Fruit fly (Drosophila melanogaster): Measurements from ENCODE around the gene Msp300.

The Msp300 gene

DNA sequence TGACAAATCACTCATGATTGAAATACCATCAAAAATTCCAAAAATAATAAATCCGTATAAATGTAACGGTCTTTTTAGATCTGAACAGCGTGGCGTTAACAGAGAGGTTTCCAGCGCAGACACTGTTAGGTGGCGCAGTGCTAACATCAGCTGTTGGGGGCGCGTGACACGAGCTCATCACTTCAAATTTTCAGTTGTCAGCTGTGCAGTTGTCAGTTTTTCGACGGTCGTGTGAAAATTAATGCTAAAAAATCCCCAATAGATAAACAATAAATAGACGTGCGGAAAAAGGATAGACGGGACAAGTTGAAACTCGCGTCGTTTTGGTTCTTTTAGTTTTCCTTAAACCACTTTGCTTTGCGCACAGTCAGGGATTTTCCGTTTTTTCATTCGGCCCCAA, 4.5 kb upstream of the Msp300 start, which contains the start of gene CG4230 (continued):
- peak; percentile 53; the same call in 1 of the 2 replicates for TF ChIP-seq ato (GFP tag; IDR thresholded peaks at IDR 0.05; ENCODE audit: partially characterized antibody)
- TF ChIP-seq CG4282 (GFP tag; optimal IDR thresholded peaks at IDR 0.05), result no peak
- TF ChIP-seq Dll (GFP tag; IDR thresholded peaks at IDR 0.05; ENCODE audit: partially characterized antibody), result peak; percentile 84
- peak; percentile 12 for TF ChIP-seq CG14710 (tag; optimal IDR thresholded peaks at IDR 0.05)
- TF ChIP-seq gcm2 (GFP tag; optimal IDR thresholded peaks at IDR 0.05), result no peak
- TF ChIP-seq Dad (GFP tag; optimal IDR thresholded peaks at IDR 0.05), result no peak
- no peak for TF ChIP-seq CG3838 (GFP tag; optimal IDR thresholded peaks at IDR 0.05)
- TF ChIP-seq kni (GFP tag; optimal IDR thresholded peaks at IDR 0.05), result no peak
- TF ChIP-seq eyg (GFP tag; optimal IDR thresholded peaks at IDR 0.05), result no peak
- no peak for TF ChIP-seq HLH54F (GFP tag; optimal IDR thresholded peaks at IDR 0.05)
- no peak for TF ChIP-seq CG9437 (GFP tag; optimal IDR thresholded peaks at IDR 0.05)
- TF ChIP-seq CG15011 (GFP tag; optimal IDR thresholded peaks at IDR 0.05), result no peak
- TF ChIP-seq CG13296 (GFP tag; optimal IDR thresholded peaks at IDR 0.05), result no peak
- TF ChIP-seq vnd (GFP tag; IDR thresholded peaks at IDR 0.05; ENCODE audit: partially characterized antibody), result peak; percentile 63; the same call in 2 of the 3 replicates
- TF ChIP-seq Scr (GFP tag; IDR thresholded peaks at IDR 0.05; ENCODE audit: partially characterized antibody), result peak; percentile 85
- TF ChIP-seq Ets65A (GFP tag), result no peak
- no peak for TF ChIP-seq br (optimal IDR thresholded peaks at IDR 0.05)
- TF ChIP-seq otp (GFP tag; IDR thresholded peaks at IDR 0.05), result no peak
- TF ChIP-seq CG4617 (GFP tag; optimal IDR thresholded peaks at IDR 0.05; ENCODE audit: borderline replicate concordance), result peak; percentile 39
- TF ChIP-seq caup (GFP tag; optimal IDR thresholded peaks at IDR 0.05; ENCODE audit: severe bottlenecking), result no peak
- TF ChIP-seq CG10366 (GFP tag; IDR thresholded peaks at IDR 0.05), result no peak
- no peak for TF ChIP-seq shn (GFP tag; optimal IDR thresholded peaks at IDR 0.05)
- no peak for TF ChIP-seq CG11398 (GFP tag; optimal IDR thresholded peaks at IDR 0.05)
- no peak for TF ChIP-seq Lpt (GFP tag; optimal IDR thresholded peaks at IDR 0.05)
- peak; percentile 47 for TF ChIP-seq CG15514 (GFP tag; optimal IDR thresholded peaks at IDR 0.05)
- TF ChIP-seq dmrt11E (tag; optimal IDR thresholded peaks at IDR 0.05), result no peak
- TF ChIP-seq nerfin-1 (tag; optimal IDR thresholded peaks at IDR 0.05), result no peak
- TF ChIP-seq gce (GFP tag; IDR thresholded peaks at IDR 0.05), result no peak
- no peak for TF ChIP-seq CG3281 (GFP tag; optimal IDR thresholded peaks at IDR 0.05)
- TF ChIP-seq CG5245 (GFP tag; optimal IDR thresholded peaks at IDR 0.05), result no peak
- no peak for TF ChIP-seq CG5953 (GFP tag; IDR thresholded peaks at IDR 0.05)
- TF ChIP-seq CG6254 (GFP tag; optimal IDR thresholded peaks at IDR 0.05), result peak; percentile 84
- no peak for TF ChIP-seq run (tag; optimal IDR thresholded peaks at IDR 0.05)
- TF ChIP-seq CG3726 (GFP tag; IDR thresholded peaks at IDR 0.05), result no peak
- no peak for TF ChIP-seq Pdp1 (GFP tag; optimal IDR thresholded peaks at IDR 0.05)
- TF ChIP-seq CG6791 (GFP tag; IDR thresholded peaks at IDR 0.05; ENCODE audit: partially characterized antibody), result peak; percentile 88
- no peak for TF ChIP-seq CG12744 (GFP tag; optimal IDR thresholded peaks at IDR 0.05)
- TF ChIP-seq Sry-β (GFP tag; optimal IDR thresholded peaks at IDR 0.05), result peak; percentile 50
- TF ChIP-seq row (GFP tag; IDR thresholded peaks at IDR 0.05), result peak; percentile 23; the same call in 1 of the 3 replicates
- TF ChIP-seq NFAT (GFP tag; IDR thresholded peaks at IDR 0.05), result no peak
- peak; percentile 67 for TF ChIP-seq Med (GFP tag)
- TF ChIP-seq Hr51 (GFP tag; optimal IDR thresholded peaks at IDR 0.05), result no peak
- no peak for TF ChIP-seq CG17359 (tag; optimal IDR thresholded peaks at IDR 0.05)
- no peak for TF ChIP-seq chif (GFP tag; optimal IDR thresholded peaks at IDR 0.05)
- TF ChIP-seq CG2129 (GFP tag; IDR thresholded peaks at IDR 0.05; ENCODE audit: partially characterized antibody), result peak; percentile 70
- no peak for TF ChIP-seq CG12155 (GFP tag; optimal IDR thresholded peaks at IDR 0.05)
- peak; percentile 83 for TF ChIP-seq MBD-R2 (GFP tag; IDR thresholded peaks at IDR 0.05)
- no peak for TF ChIP-seq CG17612 (GFP tag; IDR thresholded peaks at IDR 0.05)
- TF ChIP-seq CG11504 (tag; optimal IDR thresholded peaks at IDR 0.05), result no peak
- TF ChIP-seq CG10267 (tag; optimal IDR thresholded peaks at IDR 0.05), result peak; percentile 17
- peak; percentile 17 for TF ChIP-seq CG7987 (GFP tag; optimal IDR thresholded peaks at IDR 0.05)

All from whole organism, embryonic.